Worm (Caenorhabditis elegans) whole organism, L1 larva: ENCODE measurements around the gene nhr-19.

Experiments used
- aha-1 ChIP-seq: fragments of 150-350 bp; optimal IDR thresholded peaks from 2 replicates; lab custom pipeline; 2014; ENCODE audit warnings: missing biosample characterization, missing genetic modification characterization
- ceh-82 ChIP-seq, 3 experiments: fragments of 150-350 bp in 1 of 3; sonication (generic microtip) in 2 of 3; optimal IDR thresholded peaks; 2 replicates each; lab custom pipeline; 2014 to 2017; ENCODE audit warnings: missing biosample characterization in 3 of 3, missing genetic modification characterization in 3 of 3
- ces-1 ChIP-seq: fragments of 150-350 bp; optimal IDR thresholded peaks from 2 replicates; lab custom pipeline; 2014; ENCODE audit warnings: missing biosample characterization, missing genetic modification reagents, missing genetic modification characterization
- dpl-1 ChIP-seq, 3 experiments: fragments of 150-350 bp in 2 of 3; sonication (generic microtip) in 1 of 3; optimal IDR thresholded peaks; 2 replicates each; lab custom pipeline; 2014 to 2017; ENCODE audit warnings: missing biosample characterization in 3 of 3, missing genetic modification characterization in 3 of 3, missing genetic modification reagents in 3 of 3
- egl-13 ChIP-seq: sonication (generic microtip); optimal IDR thresholded peaks from 2 replicates; lab custom pipeline; 2016; ENCODE audit warnings: missing genotype, missing genetic modification reagents, missing genetic modification characterization, missing compliant biosample characterization
- snpc-4 ChIP-seq: fragments of 150-350 bp; optimal IDR thresholded peaks from 2 replicates; lab custom pipeline; 2014; ENCODE audit warnings: missing biosample characterization, missing genetic modification characterization
- swsn-7 ChIP-seq: sonication (generic microtip); optimal IDR thresholded peaks from 2 replicates; lab custom pipeline; 2016; ENCODE audit warnings: missing genetic modification characterization, missing compliant biosample characterization

DNA sequence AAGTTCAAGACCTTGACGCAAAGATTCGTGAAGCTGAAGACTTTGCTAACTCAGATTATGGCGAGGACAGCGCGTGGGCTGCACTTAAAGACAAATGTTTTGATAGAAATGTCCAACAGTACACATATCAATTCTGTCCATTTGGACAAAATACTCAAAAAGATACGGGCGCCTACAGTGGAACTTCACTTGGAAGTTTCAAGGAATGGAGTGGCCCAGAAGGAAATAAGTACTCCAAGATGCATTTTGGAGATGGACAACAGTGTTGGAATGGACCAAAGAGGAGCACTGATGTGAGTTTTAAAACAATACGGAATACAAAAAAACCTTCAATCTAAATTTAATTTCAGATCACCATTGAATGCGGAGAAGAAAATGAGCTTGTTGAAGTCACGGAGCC is 20.6 kb upstream of the nhr-19 start:
- TF ChIP-seq snpc-4 (tag; lab: Kevin White, UChicago) (no peak), egl-13 (tag; lab: Kevin White, UChicago) (no peak), swsn-7 (tag; lab: Kevin White, UChicago) (no peak), ceh-82 (tag; optimal IDR thresholded peaks at IDR 0.05; lab: Kevin White, UChicago) (no peak), aha-1 (tag; lab: Kevin White, UChicago) (no peak), dpl-1 (GFP tag; optimal IDR thresholded peaks at IDR 0.05; lab: Kevin White, UChicago) (no peak), ces-1 (GFP tag; lab: Kevin White, UChicago) (no peak)
